Worm (Caenorhabditis elegans) whole organism, L1 larva: ENCODE data around the gene zip-9.

ENCODE experiments used
- C16A3.4 ChIP-seq: fragments of 150-350 bp; optimal IDR thresholded peaks from 2 replicates; lab custom pipeline; 2014; ENCODE audit warnings: missing biosample characterization, missing genetic modification characterization
- C34B4.2 ChIP-seq: sonication (generic microtip); optimal IDR thresholded peaks from 2 replicates; lab custom pipeline; 2017; ENCODE audit warnings: mild to moderate bottlenecking, missing genetic modification characterization, missing compliant biosample characterization
- F16B12.6 ChIP-seq: fragments of 150-350 bp; optimal IDR thresholded peaks from 2 replicates; lab custom pipeline; 2014; ENCODE audit warnings: missing biosample characterization, missing genetic modification characterization
- aha-1 ChIP-seq: fragments of 150-350 bp; optimal IDR thresholded peaks from 2 replicates; lab custom pipeline; 2014; ENCODE audit warnings: missing biosample characterization, missing genetic modification characterization
- alr-1 ChIP-seq: fragments of 200-800 bp; sonication (Bioruptor generic); optimal IDR thresholded peaks from 2 replicates; lab custom pipeline; 2018; ENCODE audit warnings: borderline replicate concordance, mild to moderate bottlenecking, missing genetic modification characterization, missing compliant biosample characterization
- ama-1 ChIP-seq: fragments of 150-350 bp; optimal IDR thresholded peaks from 2 replicates; lab custom pipeline; 2014
- blmp-1 ChIP-seq: fragments of 150-350 bp; optimal IDR thresholded peaks from 2 replicates; lab custom pipeline; 2014; ENCODE audit warnings: missing biosample characterization, missing genetic modification characterization
- ceh-8 ChIP-seq: fragments of 200-800 bp; sonication (Bioruptor generic); optimal IDR thresholded peaks from 2 replicates; lab custom pipeline; 2018; ENCODE audit warnings: mild to moderate bottlenecking, missing genetic modification characterization, moderate library complexity, missing compliant biosample characterization
- ceh-88 ChIP-seq: fragments of 200-800 bp; sonication (Bioruptor generic); IDR thresholded peaks from 2 replicates; pipeline ENCODE4 v1.3.6; 2022; ENCODE audit warnings: missing genetic modification characterization, missing compliant biosample characterization
- ces-1 ChIP-seq: fragments of 150-350 bp; optimal IDR thresholded peaks from 2 replicates; lab custom pipeline; 2014; ENCODE audit warnings: missing biosample characterization, missing genetic modification reagents, missing genetic modification characterization
- dpl-1 ChIP-seq, 3 experiments: fragments of 150-350 bp in 2 of 3; sonication (generic microtip) in 1 of 3; optimal IDR thresholded peaks; 2 replicates each; lab custom pipeline; 2014 to 2017; ENCODE audit warnings: missing biosample characterization in 3 of 3, missing genetic modification characterization in 3 of 3, missing genetic modification reagents in 3 of 3
- efl-1 ChIP-seq, 4 experiments: fragments of 150-350 bp; optimal IDR thresholded peaks in 3 of 4; peaks in 1 of 4; 1 replicate in 1 of 4; 2 replicates in 3 of 4; lab custom pipeline; 2014; ENCODE audit warnings: missing biosample characterization in 2 of 4, missing genetic modification characterization in 2 of 4, missing genetic modification reagents in 2 of 4
- efl-3 ChIP-seq: fragments of 200-800 bp; sonication (Bioruptor generic); optimal IDR thresholded peaks from 2 replicates; lab custom pipeline; 2018; ENCODE audit warnings: mild to moderate bottlenecking, missing genetic modification characterization, missing compliant biosample characterization
- elt-2 ChIP-seq: sonication (generic microtip); optimal IDR thresholded peaks from 2 replicates; lab custom pipeline; 2016; ENCODE audit warnings: missing genetic modification characterization, mild to moderate bottlenecking, inconsistent platforms, missing compliant biosample characterization, missing genetic modification reagents
- elt-3 ChIP-seq, 6 experiments: fragments of 150-350 bp in 1 of 6; sonication (generic microtip); optimal IDR thresholded peaks; 2 replicates each; lab custom pipeline; 2017 to 2018; ENCODE audit warnings: missing biosample characterization in 6 of 6, missing genetic modification characterization in 6 of 6, inconsistent platforms in 1 of 6
- fkh-8 ChIP-seq: sonication (generic microtip); optimal IDR thresholded peaks from 2 replicates; lab custom pipeline; 2016; ENCODE audit warnings: mild to moderate bottlenecking, missing genetic modification characterization, missing compliant biosample characterization
- grh-1 ChIP-seq: fragments of 200-800 bp; sonication (Bioruptor generic); IDR thresholded peaks from 2 replicates; pipeline ENCODE4 v1.3.6; 2022; ENCODE audit warnings: missing genetic modification reagents, missing genetic modification characterization, missing compliant biosample characterization
- irx-1 ChIP-seq: sonication (generic microtip); optimal IDR thresholded peaks from 2 replicates; lab custom pipeline; 2016; ENCODE audit warnings: missing genetic modification characterization, missing compliant biosample characterization
- jun-1 ChIP-seq: fragments of 150-350 bp; optimal IDR thresholded peaks from 2 replicates; lab custom pipeline; 2014; ENCODE audit warnings: missing biosample characterization, missing genetic modification reagents, missing genetic modification characterization
- lin-14 ChIP-seq: fragments of 200-800 bp; sonication (Bioruptor generic); optimal IDR thresholded peaks from 2 replicates; lab custom pipeline; 2018; ENCODE audit warnings: mild to moderate bottlenecking, missing genetic modification characterization, moderate library complexity, missing compliant biosample characterization
- lin-15B ChIP-seq: fragments of 150-350 bp; sonication (generic microtip); optimal IDR thresholded peaks from 3 replicates; lab custom pipeline; 2014; ENCODE audit warnings: missing biosample characterization, missing genetic modification characterization
- lin-35 ChIP-seq, 2 experiments: fragments of 150-350 bp; optimal IDR thresholded peaks; 2 replicates each; lab custom pipeline; 2014; ENCODE audit warnings: missing biosample characterization in 2 of 2, missing genetic modification characterization in 2 of 2, missing genetic modification reagents in 2 of 2
- lir-3 ChIP-seq: sonication (generic microtip); optimal IDR thresholded peaks from 2 replicates; lab custom pipeline; 2016; ENCODE audit warnings: mild to moderate bottlenecking, missing genetic modification characterization, moderate library complexity, missing compliant biosample characterization; ENCODE audit not compliant: poor library complexity
- lsy-2 ChIP-seq, 2 experiments: fragments of 150-350 bp; optimal IDR thresholded peaks; 2 replicates each; lab custom pipeline; 2014; ENCODE audit warnings: missing biosample characterization in 2 of 2, missing genetic modification characterization in 2 of 2
- mab-9 ChIP-seq: fragments of 200-800 bp; sonication (Bioruptor generic); IDR thresholded peaks from 2 replicates; pipeline ENCODE4 v1.3.6; 2022; ENCODE audit warnings: missing genetic modification reagents, missing genetic modification characterization, missing compliant biosample characterization
- mdl-1 ChIP-seq, 2 experiments: fragments of 150-350 bp; optimal IDR thresholded peaks; 2 replicates each; lab custom pipeline; 2014 to 2017; ENCODE audit warnings: missing biosample characterization in 2 of 2, missing genetic modification characterization in 2 of 2, inconsistent platforms in 1 of 2
- mep-1 ChIP-seq: fragments of 150-350 bp; optimal IDR thresholded peaks from 2 replicates; lab custom pipeline; 2014; ENCODE audit warnings: missing biosample characterization, missing genetic modification characterization
- nhr-20 ChIP-seq: sonication (generic microtip); optimal IDR thresholded peaks from 2 replicates; lab custom pipeline; 2016; ENCODE audit warnings: mild to moderate bottlenecking, missing genetic modification characterization, missing compliant biosample characterization
- nhr-237 ChIP-seq: fragments of 150-350 bp; optimal IDR thresholded peaks from 2 replicates; lab custom pipeline; 2014; ENCODE audit warnings: missing biosample characterization, missing genetic modification characterization
- nhr-28 ChIP-seq: fragments of 150-350 bp; optimal IDR thresholded peaks from 2 replicates; lab custom pipeline; 2014; ENCODE audit warnings: missing biosample characterization, missing genetic modification characterization
- nhr-71 ChIP-seq: sonication (generic microtip); optimal IDR thresholded peaks from 2 replicates; lab custom pipeline; 2016; ENCODE audit warnings: mild to moderate bottlenecking, missing genetic modification characterization, moderate library complexity, missing compliant biosample characterization
- nhr-84 ChIP-seq: sonication (generic microtip); optimal IDR thresholded peaks from 2 replicates; lab custom pipeline; 2017; ENCODE audit warnings: missing biosample characterization, missing genetic modification characterization
- nhr-85 ChIP-seq: sonication (generic microtip); peaks from one replicate; lab custom pipeline; 2016; ENCODE audit warnings: missing genetic modification characterization, inconsistent platforms, missing compliant biosample characterization
- pqm-1 ChIP-seq: sonication (generic microtip); optimal IDR thresholded peaks from 3 replicates; lab custom pipeline; 2017; ENCODE audit warnings: missing biosample characterization, missing genetic modification characterization
- rnt-1 ChIP-seq: sonication (generic microtip); optimal IDR thresholded peaks from 2 replicates; lab custom pipeline; 2016; ENCODE audit warnings: mild to moderate bottlenecking, missing genetic modification characterization, moderate library complexity, missing compliant biosample characterization
- skn-1 ChIP-seq: fragments of 150-350 bp; optimal IDR thresholded peaks from 2 replicates; lab custom pipeline; 2014; ENCODE audit warnings: missing biosample characterization, missing genetic modification characterization
- snpc-4 ChIP-seq: fragments of 150-350 bp; optimal IDR thresholded peaks from 2 replicates; lab custom pipeline; 2014; ENCODE audit warnings: missing biosample characterization, missing genetic modification characterization
- sptf-1 ChIP-seq: fragments of 150-350 bp; optimal IDR thresholded peaks from 2 replicates; lab custom pipeline; 2014; ENCODE audit warnings: missing biosample characterization, missing genetic modification characterization
- sup-37 ChIP-seq: fragments of 200-800 bp; sonication (Bioruptor generic); optimal IDR thresholded peaks from 2 replicates; lab custom pipeline; 2018; ENCODE audit warnings: mild to moderate bottlenecking, missing genetic modification characterization, missing compliant biosample characterization
- swsn-7 ChIP-seq: sonication (generic microtip); optimal IDR thresholded peaks from 2 replicates; lab custom pipeline; 2016; ENCODE audit warnings: missing genetic modification characterization, missing compliant biosample characterization
- tbx-2 ChIP-seq: sonication (generic microtip); optimal IDR thresholded peaks from 2 replicates; lab custom pipeline; 2016; ENCODE audit warnings: missing genetic modification characterization, missing compliant biosample characterization
- tlp-1 ChIP-seq: fragments of 150-350 bp; optimal IDR thresholded peaks from 2 replicates; lab custom pipeline; 2014; ENCODE audit warnings: missing biosample characterization, missing genetic modification characterization
- unc-86 ChIP-seq: sonication (generic microtip); optimal IDR thresholded peaks from 2 replicates; lab custom pipeline; 2016; ENCODE audit warnings: missing genetic modification characterization, missing compliant biosample characterization
- unc-98 ChIP-seq: fragments of 200-800 bp; sonication (Bioruptor generic); IDR thresholded peaks from 2 replicates; pipeline ENCODE4 v1.3.6; 2022; ENCODE audit warnings: missing genetic modification characterization, missing compliant biosample characterization
- xbp-1 ChIP-seq: sonication (generic microtip); optimal IDR thresholded peaks from 2 replicates; lab custom pipeline; 2016; ENCODE audit warnings: missing genetic modification characterization, missing compliant biosample characterization
- zag-1 ChIP-seq: fragments of 150-350 bp; optimal IDR thresholded peaks from 2 replicates; lab custom pipeline; 2014; ENCODE audit warnings: missing biosample characterization, missing genetic modification characterization
- zip-4 ChIP-seq: fragments of 200-800 bp; sonication (Bioruptor generic); optimal IDR thresholded peaks from 2 replicates; lab custom pipeline; 2018; ENCODE audit warnings: mild to moderate bottlenecking, missing genetic modification characterization, moderate library complexity, missing compliant biosample characterization
- ztf-4 ChIP-seq: fragments of 150-350 bp; optimal IDR thresholded peaks from 2 replicates; lab custom pipeline; 2014; ENCODE audit warnings: missing biosample characterization, missing genetic modification characterization

zip-9 gene

ce11 chrV:10938739-10939138, 3.5 kb upstream of the zip-9 start, which contains the start of gene F17C11.11:
TSS of gene F17C11.11 (minus strand) at chrV:10938817.
- TF ChIP-seq lin-14 (GFP tag; lab: Kevin White, UChicago) (peak; percentile 27), mdl-1 (tag; optimal IDR thresholded peaks at IDR 0.05; lab: Kevin White, UChicago) (peak in 1 of 2 experiments; percentile 32), rnt-1 (tag; lab: Kevin White, UChicago) (peak; percentile 52), nhr-20 (tag; lab: Kevin White, UChicago) (peak; percentile 10), mep-1 (tag; lab: Kevin White, UChicago) (peak; percentile 3), C34B4.2 (tag; lab: Kevin White, UChicago) (no peak), elt-2 (tag; lab: Kevin White, UChicago) (peak; percentile 73), lsy-2 (tag; optimal IDR thresholded peaks at IDR 0.05; lab: Kevin White, UChicago) (peak in 1 of 2 experiments; percentile 1), swsn-7 (tag; lab: Kevin White, UChicago) (no peak), dpl-1 (GFP tag; optimal IDR thresholded peaks at IDR 0.05; lab: Kevin White, UChicago) (peak in 1 of 3 experiments; percentile 12), zip-4 (GFP tag; lab: Kevin White, UChicago) (peak; percentile 88), skn-1 (peak; percentile 72), lin-15B (tag; lab: Kevin White, UChicago) (no peak), efl-1 (optimal IDR thresholded peaks at IDR 0.05; lab: Kevin White, UChicago) (no peak), efl-1 (GFP tag; optimal IDR thresholded peaks at IDR 0.05 in 1 of 2; lab: Kevin White, UChicago) (peak; percentile 1 to 17), nhr-71 (tag; lab: Kevin White, UChicago) (peak; percentile 48)

DNA sequence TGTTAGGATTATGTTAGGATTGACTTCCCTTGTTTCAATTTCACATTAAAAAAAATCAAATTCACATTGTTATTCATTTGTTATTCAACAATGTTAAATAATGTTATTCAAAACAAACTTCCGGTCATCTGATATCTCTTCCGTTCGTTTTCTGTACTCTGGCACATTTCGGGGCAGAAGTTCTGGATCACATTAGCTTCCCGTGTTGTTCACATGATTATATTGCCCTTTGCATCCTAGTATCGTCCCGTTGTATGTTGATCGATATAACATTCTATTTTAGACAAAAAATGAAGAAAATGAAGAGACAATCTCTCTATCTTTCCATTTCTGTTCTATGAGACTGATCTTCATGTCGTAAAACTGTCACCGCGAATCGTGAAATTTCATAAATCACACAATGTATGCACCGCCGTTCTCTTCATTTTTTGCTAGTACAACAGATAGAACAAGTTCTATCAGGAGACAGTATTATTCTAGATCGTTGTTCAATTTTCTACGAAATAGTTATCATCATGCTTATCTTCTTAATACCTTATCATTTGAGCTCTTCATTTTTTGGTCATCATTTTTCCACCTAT, 2.2 kb upstream of the zip-9 start:
- TF ChIP-seq nhr-28 (tag; lab: Kevin White, UChicago) (no peak), unc-86 (no peak), nhr-85 (tag; lab: Kevin White, UChicago) (peak; percentile 92), sptf-1 (tag; lab: Kevin White, UChicago) (no peak), lin-35 (GFP tag; optimal IDR thresholded peaks at IDR 0.05; lab: Kevin White, UChicago) (no peak), ztf-4 (tag; lab: Kevin White, UChicago) (no peak), mep-1 (tag; lab: Kevin White, UChicago) (no peak), nhr-84 (tag; lab: Kevin White, UChicago) (no peak), mdl-1 (tag; optimal IDR thresholded peaks at IDR 0.05; lab: Kevin White, UChicago) (peak in 1 of 2 experiments; percentile 19), ama-1 (lab: Kevin White, UChicago) (no peak), blmp-1 (tag; lab: Kevin White, UChicago) (peak; percentile 46), elt-3 (tag; optimal IDR thresholded peaks at IDR 0.05; lab: Kevin White, UChicago) (no peak), zag-1 (tag; lab: Kevin White, UChicago) (no peak), zip-4 (GFP tag; lab: Kevin White, UChicago) (no peak), tlp-1 (tag; lab: Kevin White, UChicago) (no peak), lir-3 (no peak), efl-3 (GFP tag; lab: Kevin White, UChicago) (no peak), ces-1 (GFP tag; lab: Kevin White, UChicago) (no peak), nhr-237 (no peak), C16A3.4 (tag; lab: Kevin White, UChicago) (no peak), efl-1 (optimal IDR thresholded peaks at IDR 0.05; lab: Kevin White, UChicago) (no peak), efl-1 (GFP tag; optimal IDR thresholded peaks at IDR 0.05 in 1 of 2; lab: Kevin White, UChicago) (peak in 1 of 2 experiments; percentile 70), grh-1 (GFP tag; lab: Robert Waterston, UW) (peak; percentile 46; the same call in 1 of the 2 replicates), tbx-2 (tag; lab: Kevin White, UChicago) (no peak), unc-98 (GFP tag; lab: Robert Waterston, UW) (no peak), nhr-20 (tag; lab: Kevin White, UChicago) (no peak), alr-1 (tag; lab: Kevin White, UChicago) (no peak), skn-1 (no peak), swsn-7 (tag; lab: Kevin White, UChicago) (no peak), lin-15B (tag; lab: Kevin White, UChicago) (no peak), snpc-4 (tag; lab: Kevin White, UChicago) (no peak), mab-9 (GFP tag; lab: Robert Waterston, UW) (no peak), xbp-1 (tag; lab: Kevin White, UChicago) (no peak), aha-1 (tag; lab: Kevin White, UChicago) (no peak), fkh-8 (tag; lab: Kevin White, UChicago) (no peak), F16B12.6 (tag; lab: Kevin White, UChicago) (no peak), lsy-2 (tag; optimal IDR thresholded peaks at IDR 0.05; lab: Kevin White, UChicago) (no peak), sup-37 (GFP tag; lab: Kevin White, UChicago) (no peak), ceh-88 (GFP tag; lab: Robert Waterston, UW) (no peak), jun-1 (tag; lab: Kevin White, UChicago) (no peak), pqm-1 (tag; lab: Kevin White, UChicago) (no peak), ceh-8 (GFP tag; lab: Kevin White, UChicago) (no peak), irx-1 (tag; lab: Kevin White, UChicago) (no peak)
